Fruit fly (Drosophila melanogaster) whole organism, prepupa: ENCODE data around the gene CG12679.

Experiments used
- CG11762 ChIP-seq: fragments of 200-800 bp; sonication (Bioruptor generic); optimal IDR thresholded peaks from 3 replicates; lab custom pipeline; 2016; ENCODE audit warnings: missing biosample characterization, missing genetic modification characterization; ENCODE audit not compliant: insufficient read depth
- CG16779 ChIP-seq: fragments of 200-800 bp; sonication (Bioruptor generic); optimal IDR thresholded peaks from 3 replicates; lab custom pipeline; 2017; ENCODE audit warnings: missing biosample characterization, mild to moderate bottlenecking, missing genetic modification characterization
- CG3032 ChIP-seq: fragments of 200-800 bp; optimal IDR thresholded peaks from 2 replicates; lab custom pipeline; 2019; ENCODE audit warnings: missing biosample characterization, mild to moderate bottlenecking, missing genetic modification characterization, moderate library complexity
- CG3919 ChIP-seq: fragments of 200-800 bp; sonication (Bioruptor generic); optimal IDR thresholded peaks from 3 replicates; lab custom pipeline; 2016; ENCODE audit warnings: missing biosample characterization, missing genetic modification characterization
- CG4318 ChIP-seq: fragments of 200-800 bp; sonication (Bioruptor generic); optimal IDR thresholded peaks from 3 replicates; lab custom pipeline; 2017; ENCODE audit warnings: missing biosample characterization, mild to moderate bottlenecking, missing genetic modification characterization
- CG6792 ChIP-seq: fragments of 200-800 bp; sonication (Bioruptor generic); optimal IDR thresholded peaks from 3 replicates; lab custom pipeline; 2016; ENCODE audit warnings: missing biosample characterization, missing genetic modification characterization
- CG8319 ChIP-seq: fragments of 200-800 bp; sonication (Bioruptor generic); optimal IDR thresholded peaks from 3 replicates; lab custom pipeline; 2016; ENCODE audit warnings: missing biosample characterization, missing genetic modification characterization
- Ets96B ChIP-seq: fragments of 200-800 bp; optimal IDR thresholded peaks from 2 replicates; lab custom pipeline; 2019; ENCODE audit warnings: missing biosample characterization, mild to moderate bottlenecking, missing genetic modification characterization, moderate library complexity
- Lpt ChIP-seq: fragments of 200-800 bp; sonication (Bioruptor generic); optimal IDR thresholded peaks from 3 replicates; lab custom pipeline; 2016; ENCODE audit warnings: missing biosample characterization, missing genetic modification characterization
- dsx ChIP-seq: fragments of 200-800 bp; optimal IDR thresholded peaks from 3 replicates; lab custom pipeline; 2019; ENCODE audit warnings: missing biosample characterization, mild to moderate bottlenecking, missing genetic modification characterization, moderate library complexity; ENCODE audit not compliant: poor library complexity, severe bottlenecking
- pdm3 ChIP-seq: fragments of 200-800 bp; sonication (Bioruptor generic); optimal IDR thresholded peaks from 3 replicates; lab custom pipeline; 2016; ENCODE audit warnings: missing biosample characterization, missing genetic modification characterization
- salr ChIP-seq, 2 experiments: fragments of 200-800 bp; sonication (Bioruptor generic); optimal IDR thresholded peaks; 3 replicates each; lab custom pipeline; 2016 to 2018; ENCODE audit warnings: missing biosample characterization in 2 of 2, missing genetic modification characterization in 2 of 2, mild to moderate bottlenecking in 1 of 2

- TF ChIP-seq CG3032 (tag; lab: Kevin White, UChicago) (no peak), CG16779 (tag; lab: Kevin White, UChicago) (no peak), CG4318 (GFP tag; lab: Kevin White, UChicago) (no peak), Ets96B (no peak), CG11762 (GFP tag; lab: Kevin White, UChicago) (no peak), pdm3 (GFP tag; lab: Kevin White, UChicago) (no peak), CG6792 (GFP tag; lab: Kevin White, UChicago) (no peak), salr (GFP tag; optimal IDR thresholded peaks at IDR 0.05; lab: Kevin White, UChicago) (no peak), CG3919 (no peak), Lpt (GFP tag; lab: Kevin White, UChicago) (no peak), CG8319 (GFP tag; lab: Kevin White, UChicago) (no peak), dsx (GFP tag; lab: Kevin White, UChicago) (no peak)
Observed at dm6 chrX:20393580-20393979, 17.3 kb upstream of the CG12679 start, which contains the start of gene Syx16.
